Worm (Caenorhabditis elegans): ENCODE data around the gene T12A7.10.

ce11 chrIV:11773692-11774225, 18.9 kb upstream of the T12A7.10 start, which contains the start of gene lips-5:
- TF ChIP-seq ref-1 (GFP tag; conservative IDR thresholded peaks at IDR 0.05) (no peak), klf-2 (GFP tag; conservative IDR thresholded peaks at IDR 0.05) (no peak), flt-1 (GFP tag; IDR thresholded peaks at IDR 0.05) (no peak), med-1 (GFP tag; optimal IDR thresholded peaks at IDR 0.05; ENCODE audit: insufficient read depth) (no peak)

All from whole organism, midembryonic.